Fruit fly (Drosophila melanogaster): ENCODE results near the gene SmE.

- TF ChIP-seq foxo (GFP tag; optimal IDR thresholded peaks at IDR 0.05), result peak in 1 of 2 experiments; percentile 22
- no peak for TF ChIP-seq lola (GFP tag; optimal IDR thresholded peaks at IDR 0.05)
Measured at dm6 chr2L:7918770-7919169, 33.5 kb upstream of the SmE start.

All from whole organism, wandering third instar larva.